Worm (Caenorhabditis elegans) whole organism, L2 larva: ENCODE data around the gene F46F5.15.

ENCODE experiments used
- elt-3 ChIP-seq: sonication (generic microtip); optimal IDR thresholded peaks from 2 replicates; lab custom pipeline; 2017; ENCODE audit warnings: missing biosample characterization, missing genetic modification characterization
- nhr-10 ChIP-seq: sonication (generic microtip); optimal IDR thresholded peaks from 2 replicates; lab custom pipeline; 2017; ENCODE audit warnings: missing biosample characterization, missing genetic modification characterization

ce11 chrII:765219-765618 lies 23.0 kb upstream of the F46F5.15 start, which contains the start of gene C08G5.7:
- no peak for TF ChIP-seq elt-3 (tag; lab: Kevin White, UChicago)
- no peak for TF ChIP-seq nhr-10 (tag; lab: Kevin White, UChicago)
